Worm (Caenorhabditis elegans): ENCODE data around the gene usp-33.

DNA sequence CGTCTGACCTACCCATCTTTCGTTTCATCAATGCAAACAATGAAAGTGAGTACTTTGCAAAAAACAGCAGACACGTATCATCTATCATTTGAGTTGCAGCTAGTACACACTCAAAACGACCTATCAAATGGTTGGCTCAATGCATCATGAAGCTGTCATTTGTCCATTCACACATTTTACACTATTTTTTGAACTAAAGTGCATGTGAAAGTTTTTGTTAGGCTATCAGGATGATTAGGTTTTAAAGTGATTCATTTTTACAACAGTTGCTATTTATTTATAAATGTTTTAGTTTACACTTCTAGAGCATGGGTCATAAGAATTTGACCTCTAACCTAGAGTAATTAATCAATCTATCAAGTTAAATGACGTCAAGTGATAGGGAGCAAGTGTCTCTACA, 8.8 kb downstream of the usp-33 start:
- TF ChIP-seq him-1 (tag; optimal IDR thresholded peaks at IDR 0.05) (no peak), dao-5 (tag; optimal IDR thresholded peaks at IDR 0.05) (no peak)

All from whole organism, L4/young adult.